Worm (Caenorhabditis elegans): ENCODE results near the gene csn-4.

DNA sequence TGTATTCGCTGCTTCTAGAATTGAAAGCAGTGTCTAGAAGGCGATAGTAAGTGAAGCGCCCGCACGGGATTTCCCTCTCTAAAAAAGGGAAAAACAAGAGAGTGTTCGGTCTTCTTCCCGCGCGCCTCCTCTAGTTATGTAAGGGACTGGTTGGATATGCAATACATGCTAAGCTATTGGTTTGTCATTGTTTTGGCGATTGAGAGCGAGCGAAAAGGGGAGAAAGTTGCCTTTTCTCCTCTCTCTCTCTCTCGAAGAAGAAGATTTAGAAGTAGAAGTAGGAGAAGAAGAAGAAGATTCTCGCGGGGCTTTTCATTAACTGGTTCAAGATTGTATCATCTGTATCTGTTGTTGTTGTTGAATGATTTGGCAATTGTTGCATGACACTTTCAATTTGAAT lies 12.7 kb downstream of the csn-4 start:
- TF ChIP-seq ztf-11 (tag; optimal IDR thresholded peaks at IDR 0.05) (no peak), nhr-12 (tag; optimal IDR thresholded peaks at IDR 0.05) (no peak)
